Fruit fly (Drosophila melanogaster) whole organism, prepupa: ENCODE data around the gene CG5445.

Source experiments
- CG11902 ChIP-seq: fragments of 200-800 bp; sonication (Bioruptor generic); optimal IDR thresholded peaks from 3 replicates; lab custom pipeline; 2016; ENCODE audit warnings: missing biosample characterization, missing genetic modification characterization
- CG1621 ChIP-seq: fragments of 200-800 bp; sonication (Bioruptor generic); optimal IDR thresholded peaks from 3 replicates; lab custom pipeline; 2018; ENCODE audit warnings: missing biosample characterization, mild to moderate bottlenecking, missing genetic modification characterization
- fkh ChIP-seq: fragments of 200-800 bp; sonication (Bioruptor generic); optimal IDR thresholded peaks from 3 replicates; lab custom pipeline; 2017; ENCODE audit warnings: missing biosample characterization, mild to moderate bottlenecking, missing genetic modification characterization, moderate library complexity
- salr ChIP-seq, 2 experiments: fragments of 200-800 bp; sonication (Bioruptor generic); optimal IDR thresholded peaks; 3 replicates each; lab custom pipeline; 2016 to 2018; ENCODE audit warnings: missing biosample characterization in 2 of 2, missing genetic modification characterization in 2 of 2, mild to moderate bottlenecking in 1 of 2

DNA sequence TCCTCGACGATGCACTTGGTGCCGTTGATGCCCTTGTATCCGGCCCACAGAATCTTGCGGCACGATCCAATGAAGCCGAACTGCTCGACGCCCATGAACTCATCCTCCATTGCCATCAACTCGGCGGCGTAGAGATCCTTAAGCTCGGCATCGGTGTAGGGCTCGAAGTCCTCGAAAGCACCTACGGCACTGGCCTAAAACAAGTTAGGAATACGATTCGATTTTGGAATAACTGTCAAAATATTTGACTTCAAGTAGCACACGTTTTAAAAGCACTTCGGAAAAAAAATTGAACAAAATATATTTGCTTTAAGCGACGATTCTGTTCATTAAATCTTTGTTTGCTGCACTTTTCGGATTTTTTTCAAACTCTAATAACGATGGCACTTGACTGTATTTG lies at the start of gene CG5445:
- TF ChIP-seq fkh (no peak), CG11902 (GFP tag; lab: Kevin White, UChicago) (no peak), salr (GFP tag; optimal IDR thresholded peaks at IDR 0.05; lab: Kevin White, UChicago) (no peak), CG1621 (no peak)
